Worm (Caenorhabditis elegans) whole organism, L2 larva: ENCODE measurements around the gene ZC53.1.

Experiments
- C34F6.9 ChIP-seq: fragments of 150-350 bp; optimal IDR thresholded peaks from 2 replicates; lab custom pipeline; 2014; ENCODE audit warnings: missing biosample characterization, missing genetic modification characterization
- F13H6.1 ChIP-seq: sonication (generic microtip); optimal IDR thresholded peaks from 2 replicates; lab custom pipeline; 2016; ENCODE audit warnings: missing genetic modification characterization, missing compliant biosample characterization
- Y55F3AM.14 ChIP-seq: fragments of 200-800 bp; sonication (Bioruptor generic); optimal IDR thresholded peaks from 2 replicates; lab custom pipeline; 2018; ENCODE audit warnings: mild to moderate bottlenecking, missing genetic modification characterization, missing compliant biosample characterization
- ZK546.5 ChIP-seq: sonication (generic microtip); optimal IDR thresholded peaks from 2 replicates; lab custom pipeline; 2017; ENCODE audit warnings: missing biosample characterization, missing genetic modification characterization
- alr-1 ChIP-seq: fragments of 150-350 bp; optimal IDR thresholded peaks from 2 replicates; lab custom pipeline; 2014; ENCODE audit warnings: missing biosample characterization, missing genetic modification characterization
- aly-2 ChIP-seq: fragments of 150-350 bp; optimal IDR thresholded peaks from 2 replicates; lab custom pipeline; 2014; ENCODE audit warnings: missing biosample characterization, missing genetic modification characterization
- ama-1 ChIP-seq: fragments of 150-350 bp; optimal IDR thresholded peaks from 2 replicates; lab custom pipeline; 2018; ENCODE audit warnings: inconsistent platforms
- ceh-16 ChIP-seq: fragments of 150-350 bp; optimal IDR thresholded peaks from 2 replicates; lab custom pipeline; 2014; ENCODE audit warnings: missing biosample characterization, missing genetic modification characterization
- ceh-82 ChIP-seq: fragments of 150-350 bp; optimal IDR thresholded peaks from 2 replicates; lab custom pipeline; 2014; ENCODE audit warnings: missing biosample characterization, missing genetic modification characterization
- crh-2 ChIP-seq: sonication (generic microtip); optimal IDR thresholded peaks from 2 replicates; lab custom pipeline; 2017; ENCODE audit warnings: missing biosample characterization, missing genetic modification characterization
- dmd-4 ChIP-seq: sonication (generic microtip); optimal IDR thresholded peaks from 2 replicates; lab custom pipeline; 2017; ENCODE audit warnings: missing biosample characterization, missing genetic modification characterization
- egl-27 ChIP-seq: sonication (generic microtip); optimal IDR thresholded peaks from 3 replicates; lab custom pipeline; 2017; ENCODE audit warnings: missing biosample characterization, missing genetic modification reagents, missing genetic modification characterization
- elt-1 ChIP-seq: fragments of 150-350 bp; optimal IDR thresholded peaks from 2 replicates; lab custom pipeline; 2014; ENCODE audit warnings: missing biosample characterization, missing genetic modification characterization
- elt-3 ChIP-seq: sonication (generic microtip); optimal IDR thresholded peaks from 2 replicates; lab custom pipeline; 2017; ENCODE audit warnings: missing biosample characterization, missing genetic modification characterization
- gmeb-1 ChIP-seq: fragments of 150-350 bp; optimal IDR thresholded peaks from 2 replicates; lab custom pipeline; 2014; ENCODE audit warnings: missing biosample characterization, missing genetic modification characterization
- lin-39 ChIP-seq: fragments of 150-350 bp; optimal IDR thresholded peaks from 2 replicates; lab custom pipeline; 2014; ENCODE audit warnings: missing biosample characterization, missing genetic modification reagents, missing genetic modification characterization
- mab-5 ChIP-seq: fragments of 150-350 bp; optimal IDR thresholded peaks from 2 replicates; lab custom pipeline; 2014; ENCODE audit warnings: missing biosample characterization, missing genetic modification characterization
- mbf-1 ChIP-seq: sonication (generic microtip); optimal IDR thresholded peaks from 2 replicates; lab custom pipeline; 2017; ENCODE audit warnings: missing biosample characterization, missing genetic modification characterization
- mdl-1 ChIP-seq, 2 experiments: fragments of 150-350 bp in 1 of 2; sonication (generic microtip) in 1 of 2; optimal IDR thresholded peaks; 2 replicates each; lab custom pipeline; 2017; ENCODE audit warnings: missing biosample characterization in 2 of 2, missing genetic modification characterization in 2 of 2
- nhr-11 ChIP-seq: fragments of 150-350 bp; optimal IDR thresholded peaks from 2 replicates; lab custom pipeline; 2014; ENCODE audit warnings: missing biosample characterization, missing genetic modification characterization
- nhr-12 ChIP-seq: fragments of 150-350 bp; optimal IDR thresholded peaks from 2 replicates; lab custom pipeline; 2014; ENCODE audit warnings: missing biosample characterization, missing genetic modification characterization
- nhr-129 ChIP-seq: fragments of 150-350 bp; optimal IDR thresholded peaks from 2 replicates; lab custom pipeline; 2014; ENCODE audit warnings: missing biosample characterization, missing genetic modification characterization
- nhr-21 ChIP-seq: fragments of 150-350 bp; optimal IDR thresholded peaks from 2 replicates; lab custom pipeline; 2014; ENCODE audit warnings: missing biosample characterization, missing genetic modification characterization
- nhr-23 ChIP-seq: fragments of 150-350 bp; optimal IDR thresholded peaks from 2 replicates; lab custom pipeline; 2014; ENCODE audit warnings: missing biosample characterization, missing genetic modification reagents, missing genetic modification characterization
- nhr-25 ChIP-seq: fragments of 150-350 bp; sonication (generic microtip); optimal IDR thresholded peaks from 3 replicates; lab custom pipeline; 2014; ENCODE audit warnings: missing biosample characterization, missing genetic modification characterization
- nhr-6 ChIP-seq: fragments of 150-350 bp; optimal IDR thresholded peaks from 2 replicates; lab custom pipeline; 2014; ENCODE audit warnings: missing biosample characterization, missing genetic modification characterization
- nhr-77 ChIP-seq: fragments of 150-350 bp; optimal IDR thresholded peaks from 2 replicates; lab custom pipeline; 2014; ENCODE audit warnings: missing biosample characterization, missing genetic modification characterization
- peb-1 ChIP-seq: fragments of 150-350 bp; optimal IDR thresholded peaks from 2 replicates; lab custom pipeline; 2014; ENCODE audit warnings: missing biosample characterization, missing genetic modification characterization
- sem-4 ChIP-seq: fragments of 150-350 bp; optimal IDR thresholded peaks from 2 replicates; lab custom pipeline; 2014; ENCODE audit warnings: missing biosample characterization, missing genetic modification reagents, missing genetic modification characterization
- skn-1 ChIP-seq: sonication (generic microtip); optimal IDR thresholded peaks from 2 replicates; lab custom pipeline; 2017; ENCODE audit warnings: missing biosample characterization, missing genetic modification characterization
- sma-9 ChIP-seq, 2 experiments: fragments of 150-350 bp in 1 of 2; sonication (generic microtip) in 1 of 2; optimal IDR thresholded peaks; 2 replicates each; lab custom pipeline; 2014 to 2016; ENCODE audit warnings: missing genetic modification characterization in 2 of 2, mild to moderate bottlenecking in 1 of 2, missing biosample characterization in 1 of 2, missing compliant biosample characterization in 1 of 2, missing genetic modification reagents in 1 of 2, moderate library complexity in 1 of 2
- snpc-4 ChIP-seq: fragments of 150-350 bp; optimal IDR thresholded peaks from 2 replicates; lab custom pipeline; 2014; ENCODE audit warnings: missing biosample characterization, missing genetic modification characterization
- unc-39 ChIP-seq: fragments of 150-350 bp; optimal IDR thresholded peaks from 2 replicates; lab custom pipeline; 2014; ENCODE audit warnings: missing biosample characterization, missing genetic modification characterization
- unc-55 ChIP-seq: fragments of 150-350 bp; sonication (generic microtip); optimal IDR thresholded peaks from 3 replicates; lab custom pipeline; 2014; ENCODE audit warnings: missing biosample characterization, missing genetic modification reagents, missing genetic modification characterization
- unc-62 ChIP-seq: fragments of 150-350 bp; optimal IDR thresholded peaks from 2 replicates; lab custom pipeline; 2014; ENCODE audit warnings: missing biosample characterization, missing genetic modification reagents, missing genetic modification characterization
- zag-1 ChIP-seq: fragments of 150-350 bp; optimal IDR thresholded peaks from 2 replicates; lab custom pipeline; 2014; ENCODE audit warnings: missing biosample characterization, missing genetic modification characterization
- ztf-1 ChIP-seq: fragments of 200-800 bp; sonication (Bioruptor generic); conservative IDR thresholded peaks from 2 replicates; pipeline ENCODE4 v1.3.6; 2022; ENCODE audit warnings: missing genetic modification characterization, missing compliant biosample characterization
- ztf-11 ChIP-seq: sonication (generic microtip); optimal IDR thresholded peaks from 2 replicates; lab custom pipeline; 2017; ENCODE audit warnings: missing biosample characterization, missing genetic modification characterization
- ztf-4 ChIP-seq: fragments of 150-350 bp; optimal IDR thresholded peaks from 2 replicates; lab custom pipeline; 2014; ENCODE audit warnings: missing biosample characterization, missing genetic modification characterization

The ZC53.1 gene

DNA sequence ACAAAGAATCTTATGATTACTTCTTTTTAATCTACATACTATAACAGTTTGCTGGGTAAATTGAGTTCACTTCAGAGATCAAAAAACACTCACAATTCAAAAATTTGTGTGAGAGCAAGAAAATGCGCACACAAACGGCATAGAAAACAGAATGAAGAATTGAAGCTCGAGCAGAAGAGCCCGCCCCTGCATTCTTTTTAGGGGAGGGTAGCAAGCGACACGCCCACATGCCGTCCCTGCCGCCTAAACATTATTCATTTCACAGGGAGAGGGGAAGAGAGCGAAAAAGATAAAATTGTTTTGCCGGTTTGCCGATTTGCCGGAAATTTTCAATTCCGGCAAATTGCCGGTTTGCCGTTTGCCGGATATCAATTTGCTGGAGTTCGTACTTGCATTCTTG lies 3.8 kb downstream of the ZC53.1 start (continued):
- TF ChIP-seq mdl-1 (tag; optimal IDR thresholded peaks at IDR 0.05; lab: Kevin White, UChicago) (peak; percentile 50 to 61), ztf-4 (tag; lab: Kevin White, UChicago) (no peak), sma-9 (GFP tag; optimal IDR thresholded peaks at IDR 0.05; lab: Kevin White, UChicago) (peak; percentile 83), sma-9 (tag; optimal IDR thresholded peaks at IDR 0.05; lab: Kevin White, UChicago) (no peak), gmeb-1 (tag; lab: Kevin White, UChicago) (peak; percentile 75), ceh-16 (tag; lab: Kevin White, UChicago) (no peak), Y55F3AM.14 (peak; percentile 15), F13H6.1 (tag; lab: Kevin White, UChicago) (peak; percentile 78), unc-55 (peak; percentile 92), ztf-1 (GFP tag; lab: Robert Waterston, UW) (no peak), nhr-77 (peak; percentile 72), crh-2 (tag; lab: Kevin White, UChicago) (peak; percentile 63), unc-39 (tag; lab: Kevin White, UChicago) (no peak), egl-27 (tag; lab: Kevin White, UChicago) (peak; percentile 52), peb-1 (tag; lab: Kevin White, UChicago) (no peak), nhr-25 (no peak), elt-1 (no peak), ceh-82 (peak; percentile 85)
- TF ChIP-seq, all 48 proteins: peak for 28

DNA sequence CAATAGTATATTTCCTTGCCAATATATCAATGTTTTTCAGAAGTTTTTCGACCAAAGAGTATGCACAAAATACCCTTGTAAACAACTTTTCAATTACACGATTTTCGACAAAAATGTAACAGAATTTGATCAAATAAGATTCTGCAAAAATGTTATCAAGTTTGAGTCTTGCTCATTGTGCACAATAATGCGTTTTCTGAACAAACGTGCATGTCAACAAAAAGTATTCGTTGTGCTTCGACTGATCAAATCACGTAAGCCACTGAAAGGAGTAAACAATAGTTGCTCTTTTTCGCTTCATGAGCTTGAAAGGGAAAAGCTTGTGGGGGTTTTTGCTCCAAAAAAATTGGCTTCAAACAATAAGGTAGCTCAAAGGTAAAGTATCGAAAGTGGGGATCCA lies 6.1 kb downstream of the ZC53.1 start:
- TF ChIP-seq ZK546.5 (tag; lab: Kevin White, UChicago) (no peak), nhr-12 (tag; lab: Kevin White, UChicago) (no peak), snpc-4 (tag; lab: Kevin White, UChicago) (no peak), zag-1 (tag; lab: Kevin White, UChicago) (no peak), mab-5 (tag; lab: Kevin White, UChicago) (no peak), nhr-77 (no peak), nhr-6 (tag; lab: Kevin White, UChicago) (no peak), alr-1 (tag; lab: Kevin White, UChicago) (no peak), Y55F3AM.14 (no peak), mdl-1 (tag; optimal IDR thresholded peaks at IDR 0.05; lab: Kevin White, UChicago) (no peak)

DNA sequence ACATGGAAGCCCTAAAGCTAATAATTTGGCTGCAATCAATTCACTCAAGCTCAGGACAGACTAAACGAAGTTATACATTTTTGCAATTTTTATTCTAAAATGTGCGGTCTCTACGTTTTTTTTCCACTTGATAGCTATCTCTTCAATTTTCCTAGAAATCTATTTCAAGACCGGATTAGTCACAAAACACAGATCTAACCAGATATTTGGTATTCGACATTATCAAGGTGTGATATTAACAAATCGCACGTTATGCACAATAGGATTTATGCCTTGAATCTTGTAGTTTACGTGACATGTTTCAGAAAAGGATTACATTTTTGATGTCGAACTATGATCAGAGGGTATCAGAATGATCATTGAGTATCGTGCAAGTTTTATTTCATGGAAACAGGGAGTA lies 11.7 kb downstream of the ZC53.1 start:
- TF ChIP-seq ceh-82 (no peak), lin-39 (no peak), nhr-129 (tag; lab: Kevin White, UChicago) (no peak), egl-27 (tag; lab: Kevin White, UChicago) (no peak), ztf-4 (tag; lab: Kevin White, UChicago) (no peak), C34F6.9 (no peak), elt-3 (tag; lab: Kevin White, UChicago) (no peak), peb-1 (tag; lab: Kevin White, UChicago) (no peak), aly-2 (tag; lab: Kevin White, UChicago) (no peak), nhr-11 (tag; lab: Kevin White, UChicago) (no peak)

DNA sequence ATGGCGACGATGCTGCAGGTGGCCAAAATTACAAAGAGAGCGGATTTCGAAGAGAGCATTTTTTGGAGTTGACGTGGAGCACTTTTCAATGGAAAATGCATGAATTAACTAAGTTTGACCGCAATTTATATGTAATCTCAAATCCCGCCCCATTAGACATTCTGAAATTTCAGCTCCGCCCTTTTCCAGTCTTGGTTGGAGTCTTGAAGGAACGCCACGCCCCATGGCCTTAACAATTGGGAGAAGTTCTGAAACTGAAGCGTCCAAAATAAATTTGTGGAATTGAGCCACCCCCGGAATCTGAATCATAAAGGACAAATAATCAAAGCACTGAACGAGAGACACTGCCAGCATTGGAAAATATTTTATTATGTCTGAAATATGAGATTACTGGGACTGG lies 15.9 kb downstream of the ZC53.1 start, which contains the start of gene B0294.1:
TSS of gene B0294.1 (minus strand) at position 101 of the 400 bp plus-strand sequence.
- TF ChIP-seq ceh-16 (tag; lab: Kevin White, UChicago): no peak
- no peak for TF ChIP-seq peb-1 (tag; lab: Kevin White, UChicago)
- TF ChIP-seq nhr-21 (tag; lab: Kevin White, UChicago): no peak
- TF ChIP-seq nhr-77: no peak
- no peak for TF ChIP-seq ZK546.5 (tag; lab: Kevin White, UChicago)
- no peak for TF ChIP-seq skn-1 (tag; lab: Kevin White, UChicago)
- no peak for TF ChIP-seq F13H6.1 (tag; lab: Kevin White, UChicago)
- TF ChIP-seq nhr-23 (tag; lab: Kevin White, UChicago): no peak
- no peak for TF ChIP-seq nhr-25
- TF ChIP-seq mbf-1 (tag; lab: Kevin White, UChicago): no peak
- TF ChIP-seq ztf-11 (tag; lab: Kevin White, UChicago): no peak
- TF ChIP-seq unc-62 (GFP tag; lab: Kevin White, UChicago): no peak
- TF ChIP-seq dmd-4 (tag; lab: Kevin White, UChicago): no peak
- TF ChIP-seq unc-39 (tag; lab: Kevin White, UChicago): no peak
- TF ChIP-seq ztf-4 (tag; lab: Kevin White, UChicago): no peak
- TF ChIP-seq nhr-12 (tag; lab: Kevin White, UChicago): no peak
- TF ChIP-seq crh-2 (tag; lab: Kevin White, UChicago): no peak
- TF ChIP-seq sem-4 (tag; lab: Kevin White, UChicago): no peak
- TF ChIP-seq ama-1 (lab: Kevin White, UChicago): no peak
